Worm (Caenorhabditis elegans): Measurements from ENCODE around the gene F59A7.7.

DNA sequence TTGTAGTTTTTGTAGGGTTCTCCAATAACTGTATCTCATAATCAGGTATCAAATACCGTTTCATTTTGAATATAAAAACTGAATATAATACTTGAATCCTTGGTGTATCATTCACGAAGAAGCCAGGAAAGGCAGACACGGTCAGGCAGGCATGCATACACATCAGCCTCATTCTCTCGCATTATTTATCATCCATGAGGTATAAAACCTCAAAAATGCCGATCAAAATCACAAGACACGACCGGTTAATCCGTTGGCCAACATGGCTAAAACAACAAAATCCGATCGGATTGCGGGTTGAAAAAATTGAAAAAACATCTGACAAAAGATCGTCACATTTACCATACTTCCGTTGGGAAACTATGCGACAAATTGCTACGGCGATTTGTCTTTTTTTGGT, 10.5 kb downstream of the F59A7.7 start, which contains the start of gene F59A7.5:
- TF ChIP-seq jun-1 (tag; optimal IDR thresholded peaks at IDR 0.05) (no peak), elt-1 (tag; optimal IDR thresholded peaks at IDR 0.05) (no peak), R02D3.7 (tag; optimal IDR thresholded peaks at IDR 0.05) (no peak), unc-62 (GFP tag; optimal IDR thresholded peaks at IDR 0.05) (no peak), nhr-237 (tag; optimal IDR thresholded peaks at IDR 0.05) (no peak), ama-1 (optimal IDR thresholded peaks at IDR 0.05) (no peak)
